Fruit fly (Drosophila melanogaster): ENCODE results near the gene Egfrap.

Egfrap gene

DNA sequence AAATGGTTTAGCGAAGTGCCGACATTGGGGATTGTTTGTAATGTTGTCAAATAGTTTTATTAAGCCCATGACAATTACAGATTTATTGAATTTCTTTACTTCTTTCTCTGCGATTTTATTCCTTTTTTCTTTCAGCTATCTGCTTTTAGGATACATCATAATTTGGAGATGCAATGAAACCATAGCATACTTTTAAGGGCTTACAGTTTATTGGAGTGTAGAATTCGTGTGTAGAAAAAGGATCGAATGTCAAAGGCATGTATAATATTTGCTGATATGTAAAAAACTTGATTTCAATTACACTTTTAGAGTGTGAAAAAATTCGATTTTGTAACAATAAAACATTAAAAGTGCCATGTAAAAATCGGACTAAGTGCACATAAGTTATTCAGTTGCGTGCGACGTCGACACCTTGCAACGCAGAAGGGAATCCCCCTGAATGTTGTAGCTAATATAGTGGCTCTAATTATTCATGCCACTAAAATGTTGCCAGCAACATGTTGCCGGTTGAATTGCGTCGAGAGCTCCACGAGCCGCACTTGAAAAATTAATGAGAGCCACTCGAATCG is 16.5 kb upstream of the Egfrap start:
- no peak for TF ChIP-seq esn (GFP tag; optimal IDR thresholded peaks at IDR 0.05)
- peak; percentile 1 for TF ChIP-seq Eip78C (GFP tag)

DNA sequence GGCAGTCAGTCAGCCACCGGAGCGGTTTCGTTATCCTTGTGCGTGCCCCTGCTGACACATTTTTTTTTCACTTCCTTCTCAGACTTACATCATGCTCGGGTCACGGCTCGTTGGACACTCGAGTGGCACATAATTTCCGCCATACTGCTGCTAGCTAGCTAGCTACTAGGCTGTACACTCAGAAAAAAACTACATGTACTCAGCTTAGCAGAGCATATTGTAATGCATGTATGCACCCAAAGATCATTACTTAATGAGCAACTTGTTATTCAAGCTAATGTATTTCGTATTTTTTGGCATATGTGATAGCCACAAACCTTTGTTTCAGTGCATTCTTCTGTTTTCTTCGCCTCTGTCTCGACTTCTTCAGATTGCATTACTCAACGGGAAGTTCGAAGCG is 13.9 kb upstream of the Egfrap start:
- TF ChIP-seq CG6163 (GFP tag; IDR thresholded peaks at IDR 0.05): peak; percentile 44; the same call in 1 of the 3 replicates
- TF ChIP-seq Eip93F (GFP tag; optimal IDR thresholded peaks at IDR 0.05): no peak
- 0 out of 2 replicates have a peak, but pooled peaks have one; percentile 9 for TF ChIP-seq CG15336 (GFP tag; IDR thresholded peaks at IDR 0.05)
- TF ChIP-seq net (GFP tag; optimal IDR thresholded peaks at IDR 0.05): no peak
- TF ChIP-seq CG3919 (GFP tag; optimal IDR thresholded peaks at IDR 0.05): no peak
- TF ChIP-seq CG8319 (GFP tag; optimal IDR thresholded peaks at IDR 0.05): no peak
- no peak for TF ChIP-seq fkh (GFP tag; optimal IDR thresholded peaks at IDR 0.05)
- TF ChIP-seq CG6792 (GFP tag; optimal IDR thresholded peaks at IDR 0.05): no peak
- no peak for TF ChIP-seq salr (GFP tag; optimal IDR thresholded peaks at IDR 0.05)
- TF ChIP-seq Met (GFP tag; optimal IDR thresholded peaks at IDR 0.05): peak; percentile 3
- no peak for TF ChIP-seq CG6276 (GFP tag; optimal IDR thresholded peaks at IDR 0.05)
- TF ChIP-seq CG11902 (GFP tag; optimal IDR thresholded peaks at IDR 0.05): no peak
- TF ChIP-seq pdm3 (GFP tag; optimal IDR thresholded peaks at IDR 0.05): no peak
- no peak for TF ChIP-seq Lpt (GFP tag; optimal IDR thresholded peaks at IDR 0.05)
- TF ChIP-seq dac (GFP tag; optimal IDR thresholded peaks at IDR 0.05): no peak
- TF ChIP-seq CG32006 (GFP tag; optimal IDR thresholded peaks at IDR 0.05): peak; percentile 13
- TF ChIP-seq CG11762 (GFP tag; optimal IDR thresholded peaks at IDR 0.05; ENCODE audit: insufficient read depth): no peak
- TF ChIP-seq CG8119 (GFP tag; IDR thresholded peaks at IDR 0.05): no peak
- no peak for TF ChIP-seq fd59A (GFP tag; optimal IDR thresholded peaks at IDR 0.05)
- TF ChIP-seq Smox (GFP tag; optimal IDR thresholded peaks at IDR 0.05): no peak
- peak; percentile 35; the same call in 1 of the 3 replicates for TF ChIP-seq eg (GFP tag; IDR thresholded peaks at IDR 0.05)
- TF ChIP-seq CG10669 (GFP tag; optimal IDR thresholded peaks at IDR 0.05): no peak
- TF ChIP-seq Hr39 (GFP tag; optimal IDR thresholded peaks at IDR 0.05): no peak
- no peak for TF ChIP-seq Blimp-1 (GFP tag; optimal IDR thresholded peaks at IDR 0.05)
- no peak for TF ChIP-seq Eip75B (GFP tag; optimal IDR thresholded peaks at IDR 0.05)
- peak; percentile 27 for TF ChIP-seq Eip78C (GFP tag)
- no peak for TF ChIP-seq CG16779 (tag; optimal IDR thresholded peaks at IDR 0.05)
- no peak for TF ChIP-seq spab (GFP tag; optimal IDR thresholded peaks at IDR 0.05)
- TF ChIP-seq Sox14 (GFP tag; optimal IDR thresholded peaks at IDR 0.05): no peak
- TF ChIP-seq vri (GFP tag; optimal IDR thresholded peaks at IDR 0.05): no peak
- no peak for TF ChIP-seq achi (GFP tag; optimal IDR thresholded peaks at IDR 0.05)
- TF ChIP-seq Hr4 (GFP tag; optimal IDR thresholded peaks at IDR 0.05): no peak
- no peak for TF ChIP-seq Hr38 (GFP tag; optimal IDR thresholded peaks at IDR 0.05)
- TF ChIP-seq CG7368 (GFP tag; optimal IDR thresholded peaks at IDR 0.05): no peak
- no peak for TF ChIP-seq Gug (GFP tag; IDR thresholded peaks at IDR 0.05)
- no peak for TF ChIP-seq svp (GFP tag)
- no peak for TF ChIP-seq Sox102F (GFP tag; optimal IDR thresholded peaks at IDR 0.05)
- TF ChIP-seq CG9139 (GFP tag; optimal IDR thresholded peaks at IDR 0.05): no peak
- no peak for TF ChIP-seq CG3032 (tag; optimal IDR thresholded peaks at IDR 0.05)
- no peak for TF ChIP-seq CG31627 (GFP tag; optimal IDR thresholded peaks at IDR 0.05)
- no peak for TF ChIP-seq Ets96B (tag; optimal IDR thresholded peaks at IDR 0.05)
- TF ChIP-seq acj6 (GFP tag; optimal IDR thresholded peaks at IDR 0.05): no peak

Data from whole organism, prepupa.